Fruit fly (Drosophila melanogaster): ENCODE measurements around the gene CG9839.

DNA sequence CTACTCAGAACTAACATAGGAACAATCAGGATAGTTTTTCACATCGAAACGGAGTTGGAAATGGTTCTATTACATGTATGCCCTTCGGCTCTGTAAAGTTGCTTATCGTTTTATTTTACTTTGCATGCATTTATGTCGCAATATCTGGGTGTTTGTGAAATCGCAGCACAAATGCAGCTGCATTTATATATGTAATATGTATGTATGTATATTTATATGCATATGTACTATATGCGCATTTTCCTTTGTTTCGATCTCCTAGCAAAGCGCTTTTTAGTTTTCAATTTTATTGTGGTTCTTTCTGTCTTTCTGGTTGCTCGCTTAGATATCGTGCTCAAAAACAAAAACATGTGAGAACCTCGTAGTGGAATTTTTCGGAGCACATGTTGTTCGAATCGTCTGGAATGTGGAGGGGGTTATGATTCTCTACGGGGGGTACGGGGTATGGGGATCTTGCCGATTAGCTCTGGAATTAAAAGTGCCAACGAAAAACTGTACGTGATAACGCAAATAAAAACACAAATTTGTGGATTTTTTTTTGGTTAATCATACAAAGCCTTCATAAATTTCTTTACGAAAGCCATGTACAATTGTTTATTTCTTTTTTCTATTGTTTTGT is 8.5 kb upstream of the CG9839 start:
- TF ChIP-seq h (GFP tag; optimal IDR thresholded peaks at IDR 0.05): no peak
- no peak for TF ChIP-seq Hnf4 (GFP tag; optimal IDR thresholded peaks at IDR 0.05)
- TF ChIP-seq Mio (GFP tag; optimal IDR thresholded peaks at IDR 0.05): no peak
- no peak for TF ChIP-seq br (GFP tag; optimal IDR thresholded peaks at IDR 0.05)
- no peak for TF ChIP-seq psq (GFP tag; optimal IDR thresholded peaks at IDR 0.05)
- no peak for TF ChIP-seq pan (optimal IDR thresholded peaks at IDR 0.05)
- TF ChIP-seq dsf (GFP tag; optimal IDR thresholded peaks at IDR 0.05; ENCODE audit: borderline replicate concordance): no peak
- no peak for TF ChIP-seq dl (GFP tag; optimal IDR thresholded peaks at IDR 0.05; ENCODE audit: insufficient read depth in 1 of 2, partially characterized antibody in 2 of 2)

All from whole organism, wandering third instar larva.